Worm (Caenorhabditis elegans): ENCODE results near the gene C39F7.5.

ce11 chrV:1242432-1242831, 22.1 kb upstream of the C39F7.5 start:
- no peak for TF ChIP-seq mdl-1 (tag; optimal IDR thresholded peaks at IDR 0.05)
- no peak for TF ChIP-seq aly-2 (tag; optimal IDR thresholded peaks at IDR 0.05)
- no peak for TF ChIP-seq fkh-2 (tag; optimal IDR thresholded peaks at IDR 0.05)
- no peak for TF ChIP-seq unc-39 (tag; optimal IDR thresholded peaks at IDR 0.05)
- TF ChIP-seq tbx-2 (tag; optimal IDR thresholded peaks at IDR 0.05), result no peak
- no peak for TF ChIP-seq nhr-23 (tag; optimal IDR thresholded peaks at IDR 0.05)
- no peak for TF ChIP-seq ztf-4 (tag; optimal IDR thresholded peaks at IDR 0.05)
- TF ChIP-seq skn-1 (tag; optimal IDR thresholded peaks at IDR 0.05), result no peak
- no peak for TF ChIP-seq nhr-237 (tag; optimal IDR thresholded peaks at IDR 0.05)
- no peak for TF ChIP-seq nhr-28 (tag; optimal IDR thresholded peaks at IDR 0.05)
- TF ChIP-seq ceh-82 (tag; optimal IDR thresholded peaks at IDR 0.05), result no peak
- no peak for TF ChIP-seq unc-62 (GFP tag; optimal IDR thresholded peaks at IDR 0.05)
- TF ChIP-seq pha-4 (tag; optimal IDR thresholded peaks at IDR 0.05), result no peak
- no peak for TF ChIP-seq elt-2 (tag; optimal IDR thresholded peaks at IDR 0.05)

Measured in whole organism, L3 larva.